Worm (Caenorhabditis elegans) whole organism, young adult: ENCODE measurements around the gene mdf-2.

Experiments used
- B0019.2 ChIP-seq: fragments of 200-800 bp; sonication (Bioruptor generic); conservative IDR thresholded peaks from 2 replicates; pipeline ENCODE4 v1.3.6; 2022; ENCODE audit warnings: missing genetic modification reagents, missing genetic modification characterization, missing compliant biosample characterization
- B0261.1 ChIP-seq: sonication (generic microtip); optimal IDR thresholded peaks from 2 replicates; lab custom pipeline; 2016; ENCODE audit warnings: mild to moderate bottlenecking, missing genetic modification characterization, moderate library complexity, missing compliant biosample characterization
- B0336.3 ChIP-seq: fragments of 200-800 bp; sonication (Bioruptor generic); IDR thresholded peaks from 2 replicates; pipeline ENCODE4 v1.3.6; 2022; ENCODE audit warnings: missing genetic modification characterization, missing compliant biosample characterization
- C06A6.2 ChIP-seq: fragments of 200-800 bp; sonication (Bioruptor generic); conservative IDR thresholded peaks from 2 replicates; pipeline ENCODE4 v1.3.6; 2022; ENCODE audit warnings: missing genetic modification characterization, missing compliant biosample characterization
- C17E4.6 ChIP-seq: fragments of 200-800 bp; sonication (Bioruptor generic); IDR thresholded peaks from 2 replicates; pipeline ENCODE4 v1.3.6; 2022; ENCODE audit warnings: missing genetic modification reagents, missing genetic modification characterization, missing compliant biosample characterization
- F23B12.7 ChIP-seq: sonication (generic microtip); optimal IDR thresholded peaks from 2 replicates; lab custom pipeline; 2017; ENCODE audit warnings: missing genetic modification characterization, mild to moderate bottlenecking, missing compliant biosample characterization, antibody characterized with exemption, moderate library complexity; ENCODE audit not compliant: insufficient read depth
- F33H1.4 ChIP-seq: fragments of 200-800 bp; sonication (Bioruptor generic); IDR thresholded peaks from 2 replicates; pipeline ENCODE4 v1.3.6; 2022; ENCODE audit warnings: missing genetic modification reagents, missing genetic modification characterization, missing compliant biosample characterization
- F55B11.4 ChIP-seq: sonication (generic microtip); optimal IDR thresholded peaks from 2 replicates; lab custom pipeline; 2016; ENCODE audit warnings: missing compliant biosample characterization, missing genetic modification characterization, borderline replicate concordance; ENCODE audit not compliant: insufficient read depth
- K11D2.4 ChIP-seq: fragments of 200-800 bp; sonication (Bioruptor generic); IDR thresholded peaks from 2 replicates; pipeline ENCODE4 v1.3.6; 2022; ENCODE audit warnings: missing genetic modification reagents, missing genetic modification characterization, missing compliant biosample characterization
- Y95B8A.8 ChIP-seq: fragments of 200-800 bp; sonication (Bioruptor generic); IDR thresholded peaks from 2 replicates; pipeline ENCODE4 v1.3.6; 2022; ENCODE audit warnings: missing genetic modification reagents, missing genetic modification characterization, missing compliant biosample characterization
- akir-1 ChIP-seq: fragments of 200-800 bp; sonication (Bioruptor generic); optimal IDR thresholded peaks from 2 replicates; lab custom pipeline; 2018; ENCODE audit warnings: mild to moderate bottlenecking, missing genetic modification characterization, moderate library complexity, missing compliant biosample characterization
- ama-1 ChIP-seq, 3 experiments: fragments of 150-350 bp in 1 of 3; sonication (generic microtip) in 2 of 3; optimal IDR thresholded peaks; 2 replicates each; lab custom pipeline; 2014 to 2018; ENCODE audit warnings: missing biosample characterization in 2 of 3, missing genetic modification characterization in 2 of 3, missing genetic modification reagents in 2 of 3
- attf-3 ChIP-seq: fragments of 200-800 bp; sonication (Bioruptor generic); conservative IDR thresholded peaks from 2 replicates; pipeline ENCODE4 v1.3.6; 2022; ENCODE audit warnings: missing genetic modification reagents, missing genetic modification characterization, missing compliant biosample characterization
- attf-5 ChIP-seq: fragments of 200-800 bp; sonication (Bioruptor generic); optimal IDR thresholded peaks from 2 replicates; lab custom pipeline; 2018; ENCODE audit warnings: mild to moderate bottlenecking, missing genetic modification characterization, missing compliant biosample characterization
- bed-1 ChIP-seq: fragments of 200-800 bp; sonication (Bioruptor generic); IDR thresholded peaks from 2 replicates; pipeline ENCODE4 v1.3.6; 2022; ENCODE audit warnings: missing genetic modification reagents, missing genetic modification characterization, missing compliant biosample characterization
- cebp-1 ChIP-seq, 2 experiments: fragments of 200-800 bp in 1 of 2; sonication (Bioruptor generic) in 1 of 2; sonication (generic microtip) in 1 of 2; IDR thresholded peaks in 1 of 2; optimal IDR thresholded peaks in 1 of 2; 2 replicates each; pipeline versions ENCODE4 v1.3.6 to Lab custom; 2017 to 2022; ENCODE audit warnings: missing compliant biosample characterization in 2 of 2, missing genetic modification characterization in 2 of 2, mild to moderate bottlenecking in 1 of 2, missing genetic modification reagents in 1 of 2, moderate library complexity in 1 of 2
- ceh-27 ChIP-seq: fragments of 200-800 bp; sonication (Bioruptor generic); optimal IDR thresholded peaks from 2 replicates; lab custom pipeline; 2018; ENCODE audit warnings: mild to moderate bottlenecking, missing genetic modification characterization, moderate library complexity, missing compliant biosample characterization
- ceh-79 ChIP-seq: sonication (generic microtip); optimal IDR thresholded peaks from 2 replicates; lab custom pipeline; 2017; ENCODE audit warnings: mild to moderate bottlenecking, missing genetic modification characterization, missing compliant biosample characterization
- dox-1 ChIP-seq: fragments of 200-800 bp; sonication (Bioruptor generic); IDR thresholded peaks from 2 replicates; pipeline ENCODE4 v1.3.6; 2022; ENCODE audit warnings: missing genetic modification reagents, missing genetic modification characterization, missing compliant biosample characterization
- ekl-4 ChIP-seq: fragments of 200-800 bp; sonication (Bioruptor generic); IDR thresholded peaks from 2 replicates; pipeline ENCODE4 v1.3.6; 2022; ENCODE audit warnings: missing genetic modification reagents, missing genetic modification characterization, missing compliant biosample characterization
- hmg-1.2 ChIP-seq: fragments of 200-800 bp; sonication (Bioruptor generic); IDR thresholded peaks from 2 replicates; pipeline ENCODE4 v1.3.6; 2022; ENCODE audit warnings: missing genetic modification reagents, missing genetic modification characterization, missing compliant biosample characterization
- let-526 ChIP-seq: fragments of 200-800 bp; sonication (Bioruptor generic); IDR thresholded peaks from 2 replicates; pipeline ENCODE4 v1.3.6; 2022; ENCODE audit warnings: missing genetic modification reagents, missing genetic modification characterization, missing compliant biosample characterization
- lin-26 ChIP-seq: fragments of 200-800 bp; sonication (Bioruptor generic); IDR thresholded peaks from 2 replicates; pipeline ENCODE4 v1.3.6; 2022; ENCODE audit warnings: missing genetic modification reagents, missing genetic modification characterization, missing compliant biosample characterization
- lin-35 ChIP-seq, 3 experiments: fragments of 150-350 bp in 2 of 3; sonication (generic microtip) in 1 of 3; optimal IDR thresholded peaks; 2 replicates each; lab custom pipeline; 2014 to 2018; ENCODE audit warnings: missing biosample characterization in 3 of 3, missing genetic modification characterization in 3 of 3, missing genetic modification reagents in 3 of 3
- lin-40 ChIP-seq: sonication (generic microtip); optimal IDR thresholded peaks from 2 replicates; lab custom pipeline; 2016; ENCODE audit warnings: missing genetic modification characterization, mild to moderate bottlenecking, missing compliant biosample characterization, missing genotype, missing genetic modification reagents
- lsy-27 ChIP-seq: sonication (generic microtip); optimal IDR thresholded peaks from 2 replicates; lab custom pipeline; 2017; ENCODE audit warnings: missing genetic modification characterization, mild to moderate bottlenecking, missing compliant biosample characterization, antibody characterized with exemption, missing genotype, borderline replicate concordance; ENCODE audit not compliant: insufficient read depth
- madf-10 ChIP-seq: sonication (generic microtip); optimal IDR thresholded peaks from 2 replicates; lab custom pipeline; 2016; ENCODE audit warnings: mild to moderate bottlenecking, missing genetic modification characterization, missing compliant biosample characterization
- madf-3 ChIP-seq: fragments of 200-800 bp; sonication (Bioruptor generic); IDR thresholded peaks from 2 replicates; pipeline ENCODE4 v1.3.6; 2022; ENCODE audit warnings: missing genetic modification reagents, missing genetic modification characterization, missing compliant biosample characterization
- mcd-1 ChIP-seq: fragments of 200-800 bp; sonication (Bioruptor generic); IDR thresholded peaks from 2 replicates; pipeline ENCODE4 v1.3.6; 2022; ENCODE audit warnings: missing genetic modification reagents, missing genetic modification characterization, missing compliant biosample characterization
- nfyb-1 ChIP-seq: fragments of 200-800 bp; sonication (Bioruptor generic); IDR thresholded peaks from 2 replicates; pipeline ENCODE4 v1.3.6; 2022; ENCODE audit warnings: missing genetic modification reagents, missing genetic modification characterization, missing compliant biosample characterization
- nhr-80 ChIP-seq: sonication (generic microtip); optimal IDR thresholded peaks from 2 replicates; lab custom pipeline; 2016; ENCODE audit warnings: missing genetic modification characterization, missing compliant biosample characterization
- pbrm-1 ChIP-seq: fragments of 200-800 bp; sonication (Bioruptor generic); IDR thresholded peaks from 2 replicates; pipeline ENCODE4 v1.3.6; 2022; ENCODE audit warnings: missing genetic modification reagents, missing genetic modification characterization, missing compliant biosample characterization
- rec-8 ChIP-seq, 2 experiments: sonication (generic microtip); optimal IDR thresholded peaks; 2 replicates each; lab custom pipeline; 2016; ENCODE audit warnings: mild to moderate bottlenecking in 2 of 2, missing genetic modification characterization in 2 of 2, missing genetic modification reagents in 2 of 2, missing genotype in 2 of 2, missing biosample characterization in 1 of 2, missing compliant biosample characterization in 1 of 2, moderate library complexity in 1 of 2
- snpc-1.1 ChIP-seq: sonication (generic microtip); optimal IDR thresholded peaks from 2 replicates; lab custom pipeline; 2017; ENCODE audit warnings: missing genetic modification characterization, mild to moderate bottlenecking, missing compliant biosample characterization, antibody characterized with exemption, moderate library complexity, missing genotype, missing genetic modification reagents; ENCODE audit not compliant: insufficient read depth
- snpc-3.4 ChIP-seq: sonication (generic microtip); optimal IDR thresholded peaks from 2 replicates; lab custom pipeline; 2017; ENCODE audit warnings: missing genetic modification characterization, mild to moderate bottlenecking, missing compliant biosample characterization, antibody characterized with exemption, moderate library complexity, missing genotype, missing genetic modification reagents
- snpc-4 ChIP-seq, 5 experiments: fragments of 150-350 bp in 1 of 5; sonication (generic microtip) in 4 of 5; optimal IDR thresholded peaks; 2 replicates each; lab custom pipeline; 2014 to 2018; ENCODE audit warnings: missing genetic modification characterization in 5 of 5, missing biosample characterization in 3 of 5, antibody characterized with exemption in 2 of 5, mild to moderate bottlenecking in 2 of 5, missing compliant biosample characterization in 2 of 5, missing genotype in 2 of 5, moderate library complexity in 2 of 5, missing genetic modification reagents in 1 of 5
- tbp1 ChIP-seq: fragments of 200-800 bp; sonication (Bioruptor generic); optimal IDR thresholded peaks from 2 replicates; lab custom pipeline; 2018; ENCODE audit warnings: mild to moderate bottlenecking, missing genetic modification characterization, missing compliant biosample characterization
- tlf-1 ChIP-seq: fragments of 200-800 bp; sonication (Bioruptor generic); optimal IDR thresholded peaks from 2 replicates; lab custom pipeline; 2018; ENCODE audit warnings: mild to moderate bottlenecking, missing genetic modification characterization, missing compliant biosample characterization
- zfh-2 ChIP-seq: fragments of 200-800 bp; sonication (Bioruptor generic); conservative IDR thresholded peaks from 2 replicates; pipeline ENCODE4 v1.3.6; 2022; ENCODE audit warnings: missing genetic modification reagents, missing genetic modification characterization, missing compliant biosample characterization
- ztf-18 ChIP-seq: sonication (generic microtip); optimal IDR thresholded peaks from 2 replicates; lab custom pipeline; 2016; ENCODE audit warnings: missing genotype, mild to moderate bottlenecking, missing genetic modification characterization, missing compliant biosample characterization
- ztf-25 ChIP-seq: fragments of 200-800 bp; sonication (Bioruptor generic); IDR thresholded peaks from 2 replicates; pipeline ENCODE4 v1.3.6; 2022; ENCODE audit warnings: missing genetic modification reagents, missing genetic modification characterization, missing compliant biosample characterization
- ztf-26 ChIP-seq: sonication (generic microtip); optimal IDR thresholded peaks from 2 replicates; lab custom pipeline; 2017; ENCODE audit warnings: missing genetic modification characterization, missing compliant biosample characterization
- ztf-28 ChIP-seq: fragments of 200-800 bp; sonication (Bioruptor generic); IDR thresholded peaks from 2 replicates; pipeline ENCODE4 v1.3.6; 2022; ENCODE audit warnings: missing genetic modification reagents, missing genetic modification characterization, missing compliant biosample characterization
- ztf-3 ChIP-seq: fragments of 200-800 bp; sonication (Bioruptor generic); optimal IDR thresholded peaks from 2 replicates; lab custom pipeline; 2018; ENCODE audit warnings: mild to moderate bottlenecking, missing genetic modification characterization, missing compliant biosample characterization
- ztf-6 ChIP-seq: fragments of 200-800 bp; sonication (Bioruptor generic); IDR thresholded peaks from 2 replicates; pipeline ENCODE4 v1.3.6; 2022; ENCODE audit warnings: missing genetic modification reagents, missing genetic modification characterization, missing compliant biosample characterization

Gene mdf-2

DNA sequence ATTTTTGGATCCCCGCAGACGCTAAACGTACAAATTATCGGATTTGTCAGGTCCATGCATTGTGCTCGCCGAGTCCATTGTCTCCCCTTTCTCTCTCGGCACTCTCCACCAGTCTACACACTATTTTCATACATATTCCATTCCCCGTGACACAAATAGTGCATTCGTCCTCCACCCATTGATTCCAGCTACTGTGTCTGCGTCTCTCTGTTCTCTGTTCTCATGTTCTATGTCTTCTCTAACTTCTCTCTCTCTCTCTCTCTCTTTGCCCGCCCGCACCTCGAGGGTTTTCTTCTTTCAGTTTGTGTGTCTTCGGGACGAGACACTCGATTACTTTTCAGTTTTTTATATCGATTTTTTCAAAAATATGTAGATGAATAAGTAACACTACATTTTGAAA, 41.3 kb downstream of the mdf-2 start:
- TF ChIP-seq ztf-25 (no peak), B0261.1 (tag; lab: Kevin White, UChicago) (no peak), hmg-1.2 (peak; percentile 87), K11D2.4 (GFP tag; lab: Robert Waterston, UW) (peak; percentile 60; the same call in 1 of the 2 replicates), lin-26 (GFP tag; lab: Robert Waterston, UW) (0 out of 2 replicates have a peak, but pooled peaks have one; percentile 37), C17E4.6 (no peak), ceh-79 (no peak), B0019.2 (no peak), mcd-1 (peak; percentile 70), lin-40 (tag; lab: Kevin White, UChicago) (peak; percentile 73), ztf-6 (GFP tag; lab: Robert Waterston, UW) (no peak), lsy-27 (tag; lab: Kevin White, UChicago) (no peak), ceh-27 (GFP tag; lab: Kevin White, UChicago) (peak; percentile 68), lin-35 (GFP tag; optimal IDR thresholded peaks at IDR 0.05; lab: Kevin White, UChicago) (peak in 1 of 3 experiments; percentile 52), ama-1 (optimal IDR thresholded peaks at IDR 0.05; lab: Kevin White, UChicago) (peak; percentile 78), ama-1 (GFP tag; optimal IDR thresholded peaks at IDR 0.05; lab: Kevin White, UChicago) (no peak), F55B11.4 (tag; lab: Kevin White, UChicago) (no peak), rec-8 (tag; optimal IDR thresholded peaks at IDR 0.05; lab: Kevin White, UChicago) (no peak), pbrm-1 (GFP tag; lab: Robert Waterston, UW) (peak; percentile 76), attf-5 (GFP tag; lab: Kevin White, UChicago) (peak; percentile 85), cebp-1 (GFP tag; IDR thresholded peaks at IDR 0.05; lab: Robert Waterston, UW) (peak; percentile 58; the same call in 1 of the 2 replicates), cebp-1 (tag; optimal IDR thresholded peaks at IDR 0.05; lab: Kevin White, UChicago) (peak; percentile 75), akir-1 (GFP tag; lab: Kevin White, UChicago) (no peak), ekl-4 (GFP tag; lab: Robert Waterston, UW) (0 out of 2 replicates have a peak, but pooled peaks have one; percentile 45), zfh-2 (GFP tag; lab: Robert Waterston, UW) (peak; percentile 60), madf-10 (tag; lab: Kevin White, UChicago) (peak; percentile 19), Y95B8A.8 (GFP tag; lab: Robert Waterston, UW) (no peak), let-526 (GFP tag; lab: Robert Waterston, UW) (no peak), tbp1 (GFP tag; lab: Kevin White, UChicago) (peak; percentile 41), snpc-1.1 (tag; lab: Kevin White, UChicago) (no peak), madf-3 (no peak), snpc-4 (GFP tag; optimal IDR thresholded peaks at IDR 0.05; lab: Kevin White, UChicago) (no peak), snpc-4 (tag; optimal IDR thresholded peaks at IDR 0.05; lab: Kevin White, UChicago) (peak in 1 of 4 experiments; percentile 43), ztf-3 (GFP tag; lab: Kevin White, UChicago) (no peak), F33H1.4 (GFP tag; lab: Robert Waterston, UW) (0 out of 2 replicates have a peak, but pooled peaks have one; percentile 14), C06A6.2 (GFP tag; lab: Robert Waterston, UW) (0 out of 2 replicates have a peak, but pooled peaks have one; percentile 42), ztf-18 (tag; lab: Kevin White, UChicago) (peak; percentile 15), snpc-3.4 (no peak), B0336.3 (GFP tag; lab: Robert Waterston, UW) (0 out of 2 replicates have a peak, but pooled peaks have one; percentile 52), nhr-80 (peak; percentile 73), dox-1 (GFP tag; lab: Robert Waterston, UW) (peak; percentile 72), F23B12.7 (peak; percentile 29), ztf-28 (GFP tag; lab: Robert Waterston, UW) (no peak), attf-3 (GFP tag; lab: Robert Waterston, UW) (0 out of 2 replicates have a peak, but pooled peaks have one; percentile 12), tlf-1 (GFP tag; lab: Kevin White, UChicago) (peak; percentile 47), ztf-26 (tag; lab: Kevin White, UChicago) (peak; percentile 19), nfyb-1 (GFP tag; lab: Robert Waterston, UW) (peak; percentile 60; the same call in 1 of the 2 replicates), bed-1 (GFP tag; lab: Robert Waterston, UW) (no peak)
